Worm (Caenorhabditis elegans): Measurements from ENCODE around the gene rsp-5.

DNA sequence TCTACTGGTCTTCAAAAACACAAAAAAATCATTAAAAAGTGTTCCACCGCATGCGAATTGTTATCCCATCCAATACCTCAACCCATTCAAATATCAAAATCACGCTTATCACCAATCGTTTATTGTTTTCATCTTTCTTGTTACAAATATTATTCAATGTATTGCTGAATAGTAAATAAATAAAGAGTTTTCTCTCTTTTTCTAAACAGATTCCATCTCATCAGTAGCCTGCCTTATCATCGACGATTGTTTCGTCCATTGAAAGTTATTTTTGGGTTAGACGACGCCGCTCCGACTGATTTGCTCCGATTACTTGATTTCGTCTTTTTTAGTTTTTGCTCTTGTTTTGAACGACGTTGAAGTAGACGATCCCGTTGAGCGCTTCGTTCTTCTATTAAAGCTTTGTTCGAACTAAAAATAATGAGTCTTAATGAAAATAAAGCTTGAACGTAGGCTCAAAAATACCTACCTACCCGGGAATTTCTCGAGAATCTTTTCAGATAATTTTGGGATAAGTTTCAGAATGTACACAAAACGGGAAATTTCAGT, 36.2 kb downstream of the rsp-5 start:
- no peak for TF ChIP-seq ama-1 (optimal IDR thresholded peaks at IDR 0.05)
- TF ChIP-seq pes-1 (GFP tag; IDR thresholded peaks at IDR 0.05), result no peak
- no peak for TF ChIP-seq ceh-13 (GFP tag; optimal IDR thresholded peaks at IDR 0.05)
- no peak for TF ChIP-seq tbx-11 (GFP tag; IDR thresholded peaks at IDR 0.05)

Data from whole organism, early embryonic.